Worm (Caenorhabditis elegans): Measurements from ENCODE around the gene F59A1.13.

DNA sequence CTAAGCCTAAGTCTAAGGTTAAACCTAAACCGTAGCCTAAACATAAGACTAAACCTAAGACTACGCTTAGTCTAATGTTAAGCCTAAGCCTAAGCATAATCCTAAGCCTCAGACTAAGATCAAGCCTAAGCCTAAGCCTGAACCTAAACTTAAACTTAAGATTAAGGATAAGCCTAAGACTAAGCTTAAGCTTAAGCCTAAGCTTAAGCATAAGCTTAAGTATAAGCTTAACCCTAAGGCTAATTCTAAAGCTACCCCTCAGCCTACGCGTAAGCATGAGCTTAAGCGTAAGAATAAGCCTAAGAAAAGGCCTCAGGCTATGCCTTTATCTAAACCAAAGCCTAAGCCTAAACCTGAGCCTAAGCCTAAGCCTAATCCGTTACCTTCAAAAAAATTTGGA lies 37.5 kb upstream of the F59A1.13 start:
- no peak for TF ChIP-seq ceh-16 (tag; optimal IDR thresholded peaks at IDR 0.05)
- TF ChIP-seq fkh-2 (tag; optimal IDR thresholded peaks at IDR 0.05) = no peak
- TF ChIP-seq zag-1 (tag; optimal IDR thresholded peaks at IDR 0.05) = no peak
- TF ChIP-seq ztf-11 (tag; optimal IDR thresholded peaks at IDR 0.05) = no peak
- no peak for TF ChIP-seq aly-2 (tag; optimal IDR thresholded peaks at IDR 0.05)
- no peak for TF ChIP-seq sea-2 (GFP tag; optimal IDR thresholded peaks at IDR 0.05)
- TF ChIP-seq tbx-2 (tag; optimal IDR thresholded peaks at IDR 0.05) = no peak
- TF ChIP-seq ama-1 (optimal IDR thresholded peaks at IDR 0.05) = no peak
- no peak for TF ChIP-seq fkh-10 (GFP tag; optimal IDR thresholded peaks at IDR 0.05)

Measured in whole organism, L3 larva.